Fruit fly (Drosophila melanogaster): ENCODE data around the gene CG31091.
A peak's percentile ranks its signal among the peaks of the same experiment; 100 is the strongest.

DNA sequence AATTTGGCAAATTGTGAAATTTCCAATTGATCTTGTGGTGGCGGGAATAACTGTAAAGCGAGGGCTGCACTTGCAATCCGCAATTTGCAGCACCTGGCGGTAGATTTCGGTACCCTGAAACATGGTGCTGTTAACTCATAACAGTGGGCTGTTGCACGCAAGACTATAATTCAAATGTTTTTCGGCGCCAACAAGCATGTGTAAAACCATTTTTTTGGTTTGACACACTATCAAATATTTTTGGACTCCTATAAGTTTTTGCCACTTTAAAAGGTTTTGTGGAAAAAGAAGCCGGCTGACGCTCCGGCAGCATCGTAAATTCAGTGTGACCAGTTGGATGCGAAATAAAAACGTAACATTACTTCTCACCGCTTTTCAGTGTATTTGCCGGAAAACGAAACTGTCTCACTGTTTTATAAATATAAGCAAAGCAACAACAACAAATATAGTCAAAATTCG is 48.5 kb upstream of the CG31091 start, which contains the start of the genes CG14545 and CG5886:
- TF ChIP-seq CG4424 (GFP tag; optimal IDR thresholded peaks at IDR 0.05): no peak
- TF ChIP-seq HHEX (GFP tag; optimal IDR thresholded peaks at IDR 0.05): no peak
- no peak for TF ChIP-seq CG14441 (GFP tag; IDR thresholded peaks at IDR 0.05)
- no peak for TF ChIP-seq pros (GFP tag; optimal IDR thresholded peaks at IDR 0.05)
- TF ChIP-seq CG33557 (GFP tag; optimal IDR thresholded peaks at IDR 0.05): peak; percentile 16
- no peak for TF ChIP-seq eve (GFP tag; optimal IDR thresholded peaks at IDR 0.05)
